Worm (Caenorhabditis elegans): Measurements from ENCODE around the gene acs-1.

Gene acs-1

DNA sequence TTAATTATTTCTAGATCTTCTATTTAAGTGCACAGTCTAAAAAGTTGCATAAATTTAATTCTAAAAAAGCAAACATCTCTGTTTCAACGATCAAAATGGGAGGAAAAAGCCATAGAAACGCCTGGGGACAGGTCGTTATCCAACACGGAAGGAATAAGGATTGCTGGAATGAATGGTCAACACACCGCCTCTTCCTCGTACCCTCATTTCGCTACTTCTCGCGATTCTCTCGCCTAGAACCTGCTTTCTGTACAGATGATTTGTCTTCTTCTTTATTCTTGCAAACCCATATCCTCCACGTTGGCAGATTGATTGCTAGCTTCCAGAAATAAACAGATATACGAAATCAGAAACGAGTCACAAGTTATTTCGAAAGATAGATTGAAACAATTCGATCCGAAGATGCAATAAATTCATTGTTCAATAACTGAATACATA is 9.9 kb upstream of the acs-1 start, which contains the start of gene dpy-11 (continued):
- TF ChIP-seq F37B4.10 (GFP tag; IDR thresholded peaks at IDR 0.05) (0 out of 2 replicates have a peak, but pooled peaks have one; percentile 6), F52B5.7 (tag; optimal IDR thresholded peaks at IDR 0.05) (peak; percentile 74), madf-10 (tag; optimal IDR thresholded peaks at IDR 0.05) (no peak), C17E4.6 (GFP tag; IDR thresholded peaks at IDR 0.05) (no peak), F57C9.4 (tag; optimal IDR thresholded peaks at IDR 0.05) (no peak), hsf-1 (GFP tag; IDR thresholded peaks at IDR 0.05) (peak; percentile 12; the same call in 1 of the 2 replicates), mel-28 (tag; optimal IDR thresholded peaks at IDR 0.05; ENCODE audit: borderline replicate concordance) (no peak), hmg-20 (GFP tag; IDR thresholded peaks at IDR 0.05) (peak; percentile 23; the same call in 1 of the 2 replicates), attf-5 (GFP tag; optimal IDR thresholded peaks at IDR 0.05) (peak; percentile 23), gei-17 (GFP tag; optimal IDR thresholded peaks at IDR 0.05) (peak; percentile 25), sdz-38 (tag; optimal IDR thresholded peaks at IDR 0.05) (no peak)

DNA sequence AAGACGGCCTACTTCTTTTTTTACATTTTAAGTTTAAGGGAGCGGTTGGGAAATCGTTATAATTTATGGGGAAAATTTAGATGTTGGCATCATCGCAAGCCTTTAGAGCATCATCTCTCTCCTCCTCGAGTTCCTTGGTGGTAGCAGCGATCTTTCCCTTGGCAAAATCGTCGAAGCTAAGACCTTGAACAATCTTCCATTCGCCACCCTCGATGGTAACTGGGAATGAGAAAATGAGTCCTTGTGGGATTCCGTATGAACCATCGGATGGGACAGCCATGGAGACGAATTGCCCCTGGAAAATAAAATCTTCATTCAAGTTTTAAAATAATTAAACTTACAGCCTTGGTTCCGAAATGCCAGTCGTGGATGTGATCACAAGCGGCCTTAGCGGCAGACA is 9.4 kb upstream of the acs-1 start:
- TF ChIP-seq nfya-2 (GFP tag; IDR thresholded peaks at IDR 0.05): 0 out of 2 replicates have a peak, but pooled peaks have one; percentile 34
- peak; percentile 21 for TF ChIP-seq pha-4 (tag; optimal IDR thresholded peaks at IDR 0.05)
- peak; percentile 59 for TF ChIP-seq ZK185.1 (tag; optimal IDR thresholded peaks at IDR 0.05; ENCODE audit: poor library complexity, severe bottlenecking)
- TF ChIP-seq lir-1 (GFP tag; conservative IDR thresholded peaks at IDR 0.05): no peak
- TF ChIP-seq rcor-1 (GFP tag; IDR thresholded peaks at IDR 0.05): no peak
- TF ChIP-seq madf-3 (GFP tag; IDR thresholded peaks at IDR 0.05): peak; percentile 55; the same call in 1 of the 2 replicates
- no peak for TF ChIP-seq egl-18 (GFP tag; IDR thresholded peaks at IDR 0.05)
- TF ChIP-seq bed-1 (GFP tag; IDR thresholded peaks at IDR 0.05): 0 out of 2 replicates have a peak, but pooled peaks have one; percentile 27
- no peak for TF ChIP-seq aptf-2 (GFP tag; conservative IDR thresholded peaks at IDR 0.05)
- peak; percentile 4; the same call in 1 of the 2 replicates for TF ChIP-seq hmg-20 (GFP tag; IDR thresholded peaks at IDR 0.05)
- no peak for TF ChIP-seq him-1 (tag; optimal IDR thresholded peaks at IDR 0.05)
- no peak for TF ChIP-seq nfyb-1 (GFP tag; IDR thresholded peaks at IDR 0.05)
- TF ChIP-seq B0336.3 (GFP tag; IDR thresholded peaks at IDR 0.05): peak; percentile 37; the same call in 1 of the 2 replicates
- TF ChIP-seq dox-1 (GFP tag; IDR thresholded peaks at IDR 0.05): no peak

DNA sequence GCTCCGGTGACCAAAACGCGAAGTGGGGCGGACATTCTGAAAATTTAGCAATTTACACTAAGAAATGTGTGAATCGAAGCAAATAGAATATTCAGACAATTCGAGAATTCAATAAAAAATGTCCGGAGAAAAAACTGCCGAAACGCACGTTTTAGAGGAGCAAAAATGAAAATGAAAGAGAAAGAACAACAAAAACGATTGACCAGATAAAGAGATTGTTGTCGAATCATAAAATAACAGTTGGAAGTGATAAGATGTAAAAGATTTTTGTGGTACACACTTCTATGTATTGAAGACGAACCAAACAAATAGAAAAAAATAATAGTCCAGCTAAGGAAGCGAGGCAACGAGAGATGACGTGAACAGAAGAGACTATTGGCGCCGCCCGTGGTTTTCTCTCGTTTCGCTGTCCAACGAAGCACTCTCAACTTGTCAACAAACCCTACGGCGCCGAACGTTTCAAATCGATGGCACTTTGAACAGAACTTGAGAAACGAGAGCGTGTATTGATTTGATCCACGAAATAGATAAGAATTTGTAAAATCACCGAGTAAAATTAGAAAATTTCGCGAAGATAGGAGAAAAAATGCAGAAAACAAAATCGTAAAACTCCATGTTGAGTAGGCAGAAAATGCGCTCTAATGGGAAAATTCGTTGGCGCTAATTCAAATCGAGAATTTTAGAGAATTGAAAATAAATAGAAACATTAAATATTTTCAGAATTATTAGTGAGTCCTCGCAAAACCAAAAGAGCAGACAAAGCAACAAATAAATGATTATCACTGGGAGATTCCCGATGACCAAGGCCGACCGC is 8.1 kb upstream of the acs-1 start, which contains the start of gene mdh-1:
Gene mdh-1 (minus strand): TSS at position 36 of the 814 bp plus-strand sequence.
- no peak for TF ChIP-seq mxl-1 (tag; optimal IDR thresholded peaks at IDR 0.05)
- no peak for TF ChIP-seq mel-28 (tag; optimal IDR thresholded peaks at IDR 0.05; ENCODE audit: borderline replicate concordance)
- TF ChIP-seq athp-1 (tag; optimal IDR thresholded peaks at IDR 0.05): no peak
- no peak for TF ChIP-seq B0035.1 (tag; optimal IDR thresholded peaks at IDR 0.05)
- TF ChIP-seq snpc-1.3 (tag; optimal IDR thresholded peaks at IDR 0.05; ENCODE audit: insufficient read depth): no peak
- no peak for TF ChIP-seq hmg-1.2 (GFP tag; IDR thresholded peaks at IDR 0.05)
- TF ChIP-seq madf-6 (GFP tag; IDR thresholded peaks at IDR 0.05): no peak
- TF ChIP-seq K11D2.4 (GFP tag; IDR thresholded peaks at IDR 0.05): no peak
- no peak for TF ChIP-seq ztf-6 (GFP tag; IDR thresholded peaks at IDR 0.05)
- TF ChIP-seq bed-1 (GFP tag; IDR thresholded peaks at IDR 0.05): no peak
- no peak for TF ChIP-seq Y56A3A.18 (GFP tag; IDR thresholded peaks at IDR 0.05)
- TF ChIP-seq dpff-1 (tag; optimal IDR thresholded peaks at IDR 0.05): no peak
- no peak for TF ChIP-seq lin-26 (GFP tag; IDR thresholded peaks at IDR 0.05)
- TF ChIP-seq let-526 (GFP tag; IDR thresholded peaks at IDR 0.05): peak; percentile 49; the same call in 1 of the 2 replicates
- TF ChIP-seq hsf-1 (GFP tag; IDR thresholded peaks at IDR 0.05): no peak
- TF ChIP-seq ceh-79 (tag; optimal IDR thresholded peaks at IDR 0.05): no peak
- no peak for TF ChIP-seq Y67H2A.10 (GFP tag; conservative IDR thresholded peaks at IDR 0.05)
- TF ChIP-seq cebp-1 (GFP tag; IDR thresholded peaks at IDR 0.05): no peak
- no peak for TF ChIP-seq cebp-1 (tag; optimal IDR thresholded peaks at IDR 0.05)
- TF ChIP-seq T07F8.4 (tag; optimal IDR thresholded peaks at IDR 0.05): no peak
- no peak for TF ChIP-seq nhr-27 (tag; optimal IDR thresholded peaks at IDR 0.05)
- TF ChIP-seq Y53F4B.3 (GFP tag; IDR thresholded peaks at IDR 0.05): no peak
- no peak for TF ChIP-seq ztf-28 (GFP tag; IDR thresholded peaks at IDR 0.05)
- TF ChIP-seq snpc-1.1 (tag; optimal IDR thresholded peaks at IDR 0.05; ENCODE audit: insufficient read depth): no peak

Measured in whole organism, young adult.